Worm (Caenorhabditis elegans) whole organism, L3 larva: Measurements from ENCODE around the gene gop-2.

Experiments used
- R02D3.7 ChIP-seq: fragments of 150-350 bp; optimal IDR thresholded peaks from 2 replicates; lab custom pipeline; 2014; ENCODE audit warnings: missing biosample characterization, missing genetic modification characterization
- ZK546.5 ChIP-seq: sonication (generic microtip); optimal IDR thresholded peaks from 2 replicates; lab custom pipeline; 2017; ENCODE audit warnings: missing biosample characterization, missing genetic modification characterization
- aly-2 ChIP-seq: fragments of 150-350 bp; optimal IDR thresholded peaks from 2 replicates; lab custom pipeline; 2014; ENCODE audit warnings: missing biosample characterization, missing genetic modification characterization
- ama-1 ChIP-seq: fragments of 150-350 bp; optimal IDR thresholded peaks from 2 replicates; lab custom pipeline; 2018
- ceh-16 ChIP-seq: sonication (generic microtip); optimal IDR thresholded peaks from 2 replicates; lab custom pipeline; 2017; ENCODE audit warnings: missing biosample characterization, missing genetic modification characterization
- ceh-28 ChIP-seq: fragments of 150-350 bp; optimal IDR thresholded peaks from 2 replicates; lab custom pipeline; 2014; ENCODE audit warnings: missing biosample characterization, missing genetic modification reagents, missing genetic modification characterization
- ceh-82 ChIP-seq: fragments of 150-350 bp; optimal IDR thresholded peaks from 2 replicates; lab custom pipeline; 2014; ENCODE audit warnings: missing biosample characterization, missing genetic modification characterization
- ceh-9 ChIP-seq: sonication (generic microtip); optimal IDR thresholded peaks from 2 replicates; lab custom pipeline; 2018; ENCODE audit warnings: missing biosample characterization, missing genetic modification characterization
- daf-12 ChIP-seq: fragments of 150-350 bp; optimal IDR thresholded peaks from 2 replicates; lab custom pipeline; 2014; ENCODE audit warnings: missing biosample characterization, missing genetic modification reagents, missing genetic modification characterization
- egl-27 ChIP-seq: sonication (generic microtip); optimal IDR thresholded peaks from 4 replicates; lab custom pipeline; 2017; ENCODE audit warnings: missing biosample characterization, missing genetic modification reagents, missing genetic modification characterization
- egl-5 ChIP-seq: fragments of 150-350 bp; optimal IDR thresholded peaks from 2 replicates; lab custom pipeline; 2017; ENCODE audit warnings: missing biosample characterization, missing genetic modification reagents, missing genetic modification characterization, inconsistent platforms
- elt-2 ChIP-seq: sonication (generic microtip); optimal IDR thresholded peaks from 2 replicates; lab custom pipeline; 2016; ENCODE audit warnings: missing genetic modification reagents, mild to moderate bottlenecking, missing genetic modification characterization, missing compliant biosample characterization
- elt-3 ChIP-seq, 3 experiments: fragments of 150-350 bp in 1 of 3; sonication (generic microtip) in 2 of 3; optimal IDR thresholded peaks; 2 replicates in 2 of 3; 4 replicates in 1 of 3; lab custom pipeline; 2014 to 2017; ENCODE audit warnings: missing biosample characterization in 3 of 3, missing genetic modification characterization in 3 of 3
- eor-1 ChIP-seq, 2 experiments: fragments of 150-350 bp; optimal IDR thresholded peaks; 2 replicates each; lab custom pipeline; 2014 to 2018; ENCODE audit warnings: missing biosample characterization in 2 of 2, missing genetic modification characterization in 2 of 2
- fkh-10 ChIP-seq: sonication (generic microtip); optimal IDR thresholded peaks from 2 replicates; lab custom pipeline; 2017; ENCODE audit warnings: missing biosample characterization, missing genetic modification reagents, missing genetic modification characterization
- hmg-11 ChIP-seq: sonication (generic microtip); optimal IDR thresholded peaks from 2 replicates; lab custom pipeline; 2016; ENCODE audit warnings: missing genetic modification characterization, missing compliant biosample characterization
- lin-15B ChIP-seq: fragments of 150-350 bp; optimal IDR thresholded peaks from 2 replicates; lab custom pipeline; 2014; ENCODE audit warnings: missing biosample characterization, missing genetic modification characterization
- lin-39 ChIP-seq: fragments of 150-350 bp; optimal IDR thresholded peaks from 2 replicates; lab custom pipeline; 2018; ENCODE audit warnings: missing biosample characterization, missing genetic modification reagents, missing genetic modification characterization
- lsy-12 ChIP-seq: sonication (generic microtip); optimal IDR thresholded peaks from 2 replicates; lab custom pipeline; 2016; ENCODE audit warnings: mild to moderate bottlenecking, missing genetic modification characterization, missing compliant biosample characterization
- mdl-1 ChIP-seq: fragments of 150-350 bp; optimal IDR thresholded peaks from 2 replicates; lab custom pipeline; 2014; ENCODE audit warnings: missing biosample characterization, missing genetic modification characterization
- nfya-1 ChIP-seq: sonication (generic microtip); optimal IDR thresholded peaks from 2 replicates; lab custom pipeline; 2017; ENCODE audit warnings: missing genetic modification characterization, mild to moderate bottlenecking, missing compliant biosample characterization, antibody characterized with exemption, moderate library complexity; ENCODE audit not compliant: insufficient read depth
- nhr-11 ChIP-seq: fragments of 150-350 bp; optimal IDR thresholded peaks from 2 replicates; lab custom pipeline; 2014; ENCODE audit warnings: missing biosample characterization, missing genetic modification characterization
- nhr-12 ChIP-seq: fragments of 150-350 bp; optimal IDR thresholded peaks from 2 replicates; lab custom pipeline; 2014; ENCODE audit warnings: missing biosample characterization, missing genetic modification characterization
- nhr-23 ChIP-seq: fragments of 150-350 bp; optimal IDR thresholded peaks from 2 replicates; lab custom pipeline; 2014; ENCODE audit warnings: missing biosample characterization, missing genetic modification reagents, missing genetic modification characterization
- nhr-237 ChIP-seq: fragments of 150-350 bp; optimal IDR thresholded peaks from 2 replicates; lab custom pipeline; 2014; ENCODE audit warnings: missing biosample characterization, missing genetic modification characterization
- nhr-25 ChIP-seq: sonication (generic microtip); optimal IDR thresholded peaks from 2 replicates; lab custom pipeline; 2017; ENCODE audit warnings: missing biosample characterization, missing genetic modification characterization
- nhr-43 ChIP-seq: sonication (generic microtip); optimal IDR thresholded peaks from 2 replicates; lab custom pipeline; 2016; ENCODE audit warnings: mild to moderate bottlenecking, missing genetic modification characterization, missing compliant biosample characterization; ENCODE audit not compliant: poor library complexity, severe bottlenecking
- nhr-76 ChIP-seq: fragments of 150-350 bp; sonication (generic microtip); optimal IDR thresholded peaks from 5 replicates; lab custom pipeline; 2014; ENCODE audit warnings: missing biosample characterization, missing genetic modification characterization
- nhr-77 ChIP-seq: fragments of 150-350 bp; optimal IDR thresholded peaks from 2 replicates; lab custom pipeline; 2014; ENCODE audit warnings: missing biosample characterization, missing genetic modification characterization
- pha-4 ChIP-seq: fragments of 150-350 bp; optimal IDR thresholded peaks from 2 replicates; lab custom pipeline; 2014; ENCODE audit warnings: missing biosample characterization, missing genetic modification reagents, missing genetic modification characterization
- pqm-1 ChIP-seq: fragments of 150-350 bp; optimal IDR thresholded peaks from 2 replicates; lab custom pipeline; 2017; ENCODE audit warnings: missing biosample characterization, missing genetic modification characterization, inconsistent platforms
- skn-1 ChIP-seq: fragments of 150-350 bp; optimal IDR thresholded peaks from 2 replicates; lab custom pipeline; 2014; ENCODE audit warnings: missing biosample characterization, missing genetic modification characterization
- snpc-4 ChIP-seq: fragments of 150-350 bp; optimal IDR thresholded peaks from 2 replicates; lab custom pipeline; 2014; ENCODE audit warnings: missing biosample characterization, missing genetic modification characterization
- tbx-2 ChIP-seq: sonication (generic microtip); optimal IDR thresholded peaks from 2 replicates; lab custom pipeline; 2016; ENCODE audit warnings: mild to moderate bottlenecking, missing genetic modification characterization, missing compliant biosample characterization
- unc-39 ChIP-seq: sonication (generic microtip); optimal IDR thresholded peaks from 4 replicates; lab custom pipeline; 2017; ENCODE audit warnings: missing biosample characterization, missing genetic modification characterization
- zag-1 ChIP-seq: fragments of 150-350 bp; optimal IDR thresholded peaks from 2 replicates; lab custom pipeline; 2014; ENCODE audit warnings: missing biosample characterization, missing genetic modification characterization
- ztf-11 ChIP-seq: fragments of 150-350 bp; optimal IDR thresholded peaks from 2 replicates; lab custom pipeline; 2014; ENCODE audit warnings: missing biosample characterization, missing genetic modification characterization
- ztf-4 ChIP-seq: fragments of 150-350 bp; optimal IDR thresholded peaks from 2 replicates; lab custom pipeline; 2014; ENCODE audit warnings: missing biosample characterization, missing genetic modification characterization

gop-2 gene

ce11 chrIII:5291281-5291680, 32.5 kb downstream of the gop-2 start:
- TF ChIP-seq ceh-9 (no peak), nhr-12 (tag; lab: Kevin White, UChicago) (no peak), elt-2 (tag; lab: Kevin White, UChicago) (peak; percentile 89), fkh-10 (GFP tag; lab: Kevin White, UChicago) (no peak), zag-1 (tag; lab: Kevin White, UChicago) (no peak), elt-3 (tag; optimal IDR thresholded peaks at IDR 0.05; lab: Kevin White, UChicago) (no peak), ztf-11 (no peak), ztf-4 (no peak), nhr-11 (no peak), nhr-23 (tag; lab: Kevin White, UChicago) (no peak), snpc-4 (tag; lab: Kevin White, UChicago) (no peak), ceh-16 (tag; lab: Kevin White, UChicago) (no peak), pqm-1 (tag; lab: Kevin White, UChicago) (peak; percentile 77), nhr-77 (tag; lab: Kevin White, UChicago) (no peak)

ce11 chrIII:5294281-5294680, 35.5 kb downstream of the gop-2 start:
- no peak for TF ChIP-seq nhr-76 (tag; lab: Kevin White, UChicago)
- no peak for TF ChIP-seq nhr-237 (tag; lab: Kevin White, UChicago)
- TF ChIP-seq lin-15B, result no peak
- TF ChIP-seq skn-1 (tag; lab: Kevin White, UChicago), result no peak
- no peak for TF ChIP-seq ceh-82 (tag; lab: Kevin White, UChicago)
- TF ChIP-seq hmg-11, result no peak
- no peak for TF ChIP-seq nhr-11
- TF ChIP-seq nhr-12 (tag; lab: Kevin White, UChicago), result no peak
- TF ChIP-seq R02D3.7, result no peak
- no peak for TF ChIP-seq unc-39
- no peak for TF ChIP-seq ceh-16 (tag; lab: Kevin White, UChicago)
- TF ChIP-seq nhr-43 (tag; lab: Kevin White, UChicago), result no peak

ce11 chrIII:5294867-5295266, 36.0 kb downstream of the gop-2 start:
- TF ChIP-seq lin-39 (tag; lab: Kevin White, UChicago), result peak; percentile 46
- peak; percentile 53 for TF ChIP-seq nfya-1 (tag; lab: Kevin White, UChicago)
- no peak for TF ChIP-seq fkh-10 (GFP tag; lab: Kevin White, UChicago)
- peak; percentile 6 for TF ChIP-seq egl-5 (tag; lab: Kevin White, UChicago)
- peak; percentile 25 for TF ChIP-seq ama-1 (lab: Kevin White, UChicago)
- TF ChIP-seq snpc-4 (tag; lab: Kevin White, UChicago), result no peak
- peak; percentile 40 for TF ChIP-seq tbx-2
- TF ChIP-seq pqm-1 (tag; lab: Kevin White, UChicago), result peak; percentile 9
- peak; percentile 36 for TF ChIP-seq elt-2 (tag; lab: Kevin White, UChicago)
- TF ChIP-seq lsy-12 (tag; lab: Kevin White, UChicago), result peak; percentile 61
- TF ChIP-seq pha-4, result peak; percentile 47
- peak; percentile 26 for TF ChIP-seq lin-15B
- TF ChIP-seq hmg-11, result peak; percentile 33
- no peak for TF ChIP-seq nhr-12 (tag; lab: Kevin White, UChicago)
- TF ChIP-seq nhr-43 (tag; lab: Kevin White, UChicago), result peak; percentile 14

- TF ChIP-seq nfya-1 (tag; lab: Kevin White, UChicago), result no peak
- no peak for TF ChIP-seq lsy-12 (tag; lab: Kevin White, UChicago)
- TF ChIP-seq nhr-23 (tag; lab: Kevin White, UChicago), result no peak
- no peak for TF ChIP-seq ceh-28 (tag; lab: Kevin White, UChicago)
- no peak for TF ChIP-seq ZK546.5
- no peak for TF ChIP-seq nhr-77 (tag; lab: Kevin White, UChicago)
- no peak for TF ChIP-seq nhr-76 (tag; lab: Kevin White, UChicago)
- TF ChIP-seq ztf-11, result no peak
- TF ChIP-seq daf-12, result no peak
- no peak for TF ChIP-seq ama-1 (lab: Kevin White, UChicago)
- no peak for TF ChIP-seq aly-2
- no peak for TF ChIP-seq nhr-25 (tag; lab: Kevin White, UChicago)
- no peak for TF ChIP-seq egl-27 (tag; lab: Kevin White, UChicago)
- TF ChIP-seq eor-1 (tag; optimal IDR thresholded peaks at IDR 0.05; lab: Kevin White, UChicago), result no peak
- no peak for TF ChIP-seq mdl-1 (tag; lab: Kevin White, UChicago)
- no peak for TF ChIP-seq fkh-10 (GFP tag; lab: Kevin White, UChicago)
- no peak for TF ChIP-seq nhr-43 (tag; lab: Kevin White, UChicago)
These were observed 43.0 kb downstream of the gop-2 start, which contains the start of the genes T15B12.2 and F52C9.5 for ce11 chrIII:5301786-5302268. Gene T15B12.2, minus strand, starts transcription at chrIII:5301886. Gene F52C9.5, plus strand, starts transcription at chrIII:5302218.
